Fruit fly (Drosophila melanogaster): ENCODE measurements around the gene Snmp1.

Snmp1 gene

DNA sequence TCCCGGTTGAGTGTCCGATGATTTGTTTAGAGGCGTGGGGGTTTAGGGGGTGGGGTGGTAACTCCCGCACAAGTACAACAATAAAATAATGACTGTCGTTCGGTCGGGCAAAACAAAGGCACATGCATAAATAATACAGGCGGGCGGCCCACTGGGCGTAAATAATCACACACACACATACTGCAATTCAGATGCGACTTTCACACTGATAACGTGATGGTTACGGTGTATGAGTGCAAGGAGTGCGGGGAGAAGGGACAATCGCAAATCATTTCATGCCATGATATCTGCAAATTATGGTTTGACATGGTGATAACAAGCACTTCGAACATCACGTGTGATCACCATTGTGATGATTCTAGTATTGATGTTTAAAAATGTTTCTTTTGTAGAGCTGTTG lies 17.9 kb downstream of the Snmp1 start:
- TF ChIP-seq fru (GFP tag; optimal IDR thresholded peaks at IDR 0.05) (peak; percentile 3), Rel (GFP tag; optimal IDR thresholded peaks at IDR 0.05) (no peak), Rel (tag; optimal IDR thresholded peaks at IDR 0.05) (peak; percentile 42), br (GFP tag; optimal IDR thresholded peaks at IDR 0.05) (peak; percentile 50), CrebA (GFP tag; optimal IDR thresholded peaks at IDR 0.05; ENCODE audit: borderline replicate concordance) (peak; percentile 15), Hnf4 (GFP tag; optimal IDR thresholded peaks at IDR 0.05) (peak; percentile 28), dl (GFP tag; optimal IDR thresholded peaks at IDR 0.05; ENCODE audit: insufficient read depth in 1 of 2, partially characterized antibody in 2 of 2) (no peak), rgr (GFP tag; optimal IDR thresholded peaks at IDR 0.05) (peak; percentile 4), h (GFP tag; optimal IDR thresholded peaks at IDR 0.05) (peak; percentile 39), tai (GFP tag; optimal IDR thresholded peaks at IDR 0.05) (no peak), woc (GFP tag; optimal IDR thresholded peaks at IDR 0.05) (no peak), Sp1 (GFP tag; optimal IDR thresholded peaks at IDR 0.05) (peak; percentile 17)

DNA sequence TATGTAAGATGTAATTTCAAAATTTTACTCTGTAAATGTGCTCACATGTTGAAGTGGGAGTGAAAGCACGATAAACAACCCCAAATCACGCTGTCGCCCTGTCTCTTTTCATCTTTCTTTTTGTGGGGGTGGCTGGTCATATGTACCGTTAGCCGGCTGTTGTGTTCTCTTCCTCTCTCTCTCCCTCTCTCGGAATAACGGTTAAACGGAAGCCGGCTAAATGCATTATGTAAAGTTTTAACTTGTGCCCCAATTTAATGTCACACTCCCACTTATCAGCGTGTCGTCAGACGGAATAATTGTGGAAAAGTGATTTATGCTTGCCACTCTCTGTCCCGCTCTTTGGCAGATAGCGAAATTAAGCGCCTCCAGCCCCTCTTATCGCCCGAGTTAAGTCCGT lies 26.7 kb downstream of the Snmp1 start:
- TF ChIP-seq Hr78 (GFP tag; optimal IDR thresholded peaks at IDR 0.05) (no peak), Dif (GFP tag; optimal IDR thresholded peaks at IDR 0.05; ENCODE audit: partially characterized antibody) (no peak), Vsx2 (GFP tag; optimal IDR thresholded peaks at IDR 0.05; ENCODE audit: partially characterized antibody) (no peak), GATAd (GFP tag; optimal IDR thresholded peaks at IDR 0.05) (no peak), sv (GFP tag; optimal IDR thresholded peaks at IDR 0.05) (no peak), foxo (GFP tag; optimal IDR thresholded peaks at IDR 0.05) (no peak), ey (GFP tag; optimal IDR thresholded peaks at IDR 0.05) (no peak), h (GFP tag; optimal IDR thresholded peaks at IDR 0.05) (no peak), rgr (GFP tag; optimal IDR thresholded peaks at IDR 0.05) (no peak), CG9705 (GFP tag; optimal IDR thresholded peaks at IDR 0.05) (no peak), Sp1 (GFP tag; optimal IDR thresholded peaks at IDR 0.05) (no peak), Myc (optimal IDR thresholded peaks at IDR 0.05) (no peak), Dfd (GFP tag; optimal IDR thresholded peaks at IDR 0.05) (no peak), Mio (GFP tag; optimal IDR thresholded peaks at IDR 0.05) (no peak)

DNA sequence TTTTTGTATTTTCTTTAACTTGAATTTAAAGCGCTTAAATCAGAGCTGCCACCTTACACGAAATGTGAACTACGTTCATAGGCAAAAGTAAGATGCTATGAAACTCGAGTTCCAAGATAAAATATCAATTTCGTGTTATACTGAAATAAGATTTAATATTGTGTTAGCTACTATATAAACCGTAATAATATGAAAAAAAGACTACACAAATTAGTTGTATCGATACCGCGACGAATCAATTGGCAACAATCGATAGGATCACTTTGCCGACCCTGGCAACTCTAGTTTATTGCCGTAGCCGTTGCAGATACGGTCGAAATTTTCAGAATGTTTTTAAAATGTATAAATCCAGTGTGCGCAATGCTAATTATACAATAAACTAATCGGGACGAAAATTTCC lies 27.5 kb downstream of the Snmp1 start, which contains the start of gene SNF4Agamma:
TSS of gene SNF4Agamma (plus strand) at position 282 of the 400 bp plus-strand sequence.
- no peak for TF ChIP-seq dsf (GFP tag; optimal IDR thresholded peaks at IDR 0.05; ENCODE audit: borderline replicate concordance)
- no peak for TF ChIP-seq sv (GFP tag; optimal IDR thresholded peaks at IDR 0.05)
- TF ChIP-seq Jra (GFP tag; optimal IDR thresholded peaks at IDR 0.05), result no peak
- no peak for TF ChIP-seq h (GFP tag; optimal IDR thresholded peaks at IDR 0.05)
- no peak for TF ChIP-seq tai (GFP tag; optimal IDR thresholded peaks at IDR 0.05)
- no peak for TF ChIP-seq dl (GFP tag; optimal IDR thresholded peaks at IDR 0.05; ENCODE audit: insufficient read depth in 1 of 2, partially characterized antibody in 2 of 2)
- peak; percentile 12 for TF ChIP-seq woc (GFP tag; optimal IDR thresholded peaks at IDR 0.05)
- TF ChIP-seq rgr (GFP tag; optimal IDR thresholded peaks at IDR 0.05), result peak; percentile 24
- TF ChIP-seq sage (GFP tag; optimal IDR thresholded peaks at IDR 0.05), result no peak
- no peak for TF ChIP-seq N (GFP tag; optimal IDR thresholded peaks at IDR 0.05)
- TF ChIP-seq Abd-B (GFP tag; optimal IDR thresholded peaks at IDR 0.05), result no peak
- TF ChIP-seq Sp1 (GFP tag; optimal IDR thresholded peaks at IDR 0.05), result peak; percentile 20
- TF ChIP-seq br (GFP tag; optimal IDR thresholded peaks at IDR 0.05), result no peak
- no peak for TF ChIP-seq Hr83 (GFP tag; optimal IDR thresholded peaks at IDR 0.05; ENCODE audit: poor library complexity, severe bottlenecking)
- no peak for TF ChIP-seq dmrt93B (GFP tag; optimal IDR thresholded peaks at IDR 0.05)
- TF ChIP-seq pan (optimal IDR thresholded peaks at IDR 0.05), result no peak
- TF ChIP-seq Hnf4 (GFP tag; optimal IDR thresholded peaks at IDR 0.05), result no peak
- TF ChIP-seq HLH106 (tag; optimal IDR thresholded peaks at IDR 0.05), result peak; percentile 51
- no peak for TF ChIP-seq CG32264 (GFP tag; optimal IDR thresholded peaks at IDR 0.05)
- no peak for TF ChIP-seq jim (GFP tag; optimal IDR thresholded peaks at IDR 0.05)
- no peak for TF ChIP-seq Rel (GFP tag; optimal IDR thresholded peaks at IDR 0.05)
- peak; percentile 30 for TF ChIP-seq Rel (tag; optimal IDR thresholded peaks at IDR 0.05)
- TF ChIP-seq fru (GFP tag; optimal IDR thresholded peaks at IDR 0.05), result no peak
- TF ChIP-seq foxo (GFP tag; optimal IDR thresholded peaks at IDR 0.05), result peak in 1 of 2 experiments; percentile 29
- TF ChIP-seq psq (GFP tag; optimal IDR thresholded peaks at IDR 0.05), result no peak
- TF ChIP-seq Dif (GFP tag; optimal IDR thresholded peaks at IDR 0.05; ENCODE audit: partially characterized antibody), result no peak
- no peak for TF ChIP-seq ey (GFP tag; optimal IDR thresholded peaks at IDR 0.05)
- peak; percentile 37 for TF ChIP-seq Myc (optimal IDR thresholded peaks at IDR 0.05)
- TF ChIP-seq lola (GFP tag; optimal IDR thresholded peaks at IDR 0.05), result no peak
- TF ChIP-seq CrebA (GFP tag; optimal IDR thresholded peaks at IDR 0.05; ENCODE audit: borderline replicate concordance), result no peak
- no peak for TF ChIP-seq Vsx2 (GFP tag; optimal IDR thresholded peaks at IDR 0.05; ENCODE audit: partially characterized antibody)
- no peak for TF ChIP-seq Mio (GFP tag; optimal IDR thresholded peaks at IDR 0.05)
- TF ChIP-seq CG9705 (GFP tag; optimal IDR thresholded peaks at IDR 0.05), result no peak
- no peak for TF ChIP-seq Hr78 (GFP tag; optimal IDR thresholded peaks at IDR 0.05)
- TF ChIP-seq usp (GFP tag; optimal IDR thresholded peaks at IDR 0.05), result no peak
- TF ChIP-seq OdsH (GFP tag; optimal IDR thresholded peaks at IDR 0.05), result no peak
- no peak for TF ChIP-seq GATAd (GFP tag; optimal IDR thresholded peaks at IDR 0.05)
- no peak for TF ChIP-seq Dfd (GFP tag; optimal IDR thresholded peaks at IDR 0.05)
- TF ChIP-seq brk (GFP tag; optimal IDR thresholded peaks at IDR 0.05), result no peak
